Worm (Caenorhabditis elegans) whole organism, mixed stage, embryonic: Measurements from ENCODE around the gene spe-18.

ENCODE experiments used
- M03D4.4 ChIP-seq: sonication (generic microtip); optimal IDR thresholded peaks from 2 replicates; lab custom pipeline; 2017; ENCODE audit warnings: mild to moderate bottlenecking, missing genetic modification characterization, missing compliant biosample characterization
- ces-1 ChIP-seq: fragments of 150-350 bp; optimal IDR thresholded peaks from 2 replicates; lab custom pipeline; 2014; ENCODE audit warnings: missing biosample characterization, missing genetic modification reagents, missing genetic modification characterization
- ham-2 ChIP-seq: fragments of 200-800 bp; sonication (Bioruptor generic); optimal IDR thresholded peaks from 2 replicates; lab custom pipeline; 2018; ENCODE audit warnings: mild to moderate bottlenecking, missing genetic modification characterization, missing compliant biosample characterization
- lsy-2 ChIP-seq: fragments of 150-350 bp; optimal IDR thresholded peaks from 2 replicates; lab custom pipeline; 2014; ENCODE audit warnings: missing biosample characterization, missing genetic modification characterization
- mep-1 ChIP-seq: fragments of 150-350 bp; optimal IDR thresholded peaks from 2 replicates; lab custom pipeline; 2017; ENCODE audit warnings: missing biosample characterization, missing genetic modification reagents, missing genetic modification characterization, inconsistent platforms
- nhr-12 ChIP-seq: fragments of 150-350 bp; optimal IDR thresholded peaks from 2 replicates; lab custom pipeline; 2014; ENCODE audit warnings: missing biosample characterization, missing genetic modification characterization
- nhr-237 ChIP-seq: fragments of 150-350 bp; optimal IDR thresholded peaks from 2 replicates; lab custom pipeline; 2014; ENCODE audit warnings: missing biosample characterization, missing genetic modification characterization
- nhr-28 ChIP-seq: fragments of 150-350 bp; optimal IDR thresholded peaks from 2 replicates; lab custom pipeline; 2014; ENCODE audit warnings: missing biosample characterization, missing genetic modification characterization
- pha-4 ChIP-seq: fragments of 150-350 bp; optimal IDR thresholded peaks from 2 replicates; lab custom pipeline; 2018; ENCODE audit warnings: missing biosample characterization, missing genetic modification reagents, missing genetic modification characterization
- sem-2 ChIP-seq: fragments of 200-800 bp; sonication (Bioruptor generic); optimal IDR thresholded peaks from 2 replicates; lab custom pipeline; 2018; ENCODE audit warnings: mild to moderate bottlenecking, missing genetic modification characterization, missing compliant biosample characterization
- snpc-4 ChIP-seq: fragments of 150-350 bp; optimal IDR thresholded peaks from 2 replicates; lab custom pipeline; 2014; ENCODE audit warnings: missing biosample characterization, missing genetic modification characterization
- unc-62 ChIP-seq: fragments of 150-350 bp; optimal IDR thresholded peaks from 2 replicates; lab custom pipeline; 2014; ENCODE audit warnings: missing biosample characterization, missing genetic modification reagents, missing genetic modification characterization
- ztf-11 ChIP-seq: fragments of 150-350 bp; optimal IDR thresholded peaks from 2 replicates; lab custom pipeline; 2014; ENCODE audit warnings: missing biosample characterization, missing genetic modification characterization

DNA sequence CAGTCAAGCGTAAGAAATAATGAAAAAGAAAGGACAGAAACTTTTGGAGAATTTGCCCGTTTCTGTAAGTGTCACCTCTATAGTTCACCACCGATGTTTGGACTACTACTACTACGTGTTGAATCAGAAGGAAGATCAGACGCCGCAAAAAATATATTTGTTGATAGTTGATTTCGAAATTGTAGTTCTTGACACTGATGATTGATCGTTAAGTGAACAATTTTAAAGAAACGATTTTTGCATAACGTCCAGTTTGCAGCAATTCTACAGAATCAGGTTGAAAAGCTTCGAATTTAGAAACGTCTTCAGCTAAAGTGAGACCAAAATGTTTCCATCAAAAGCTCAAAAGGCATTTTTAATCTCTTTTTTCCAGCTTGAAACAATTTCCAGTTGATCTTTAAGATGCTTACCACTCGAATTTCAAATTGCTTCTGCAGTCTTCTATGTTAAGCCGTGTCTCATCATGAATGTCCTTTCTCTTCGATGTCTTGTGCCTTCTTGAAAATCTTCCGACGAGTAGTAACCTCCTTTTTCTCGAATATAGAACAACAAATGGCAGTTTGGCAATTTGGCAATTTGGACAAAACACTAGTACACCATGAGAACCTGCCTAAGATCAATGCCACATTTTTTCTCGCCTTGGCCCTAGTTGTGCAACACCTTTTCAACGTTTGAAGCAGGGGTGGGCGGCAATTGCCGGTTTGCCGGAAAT is 42.7 kb upstream of the spe-18 start:
- no peak for TF ChIP-seq M03D4.4
- no peak for TF ChIP-seq pha-4 (tag; lab: Kevin White, UChicago)
- no peak for TF ChIP-seq ztf-11 (tag; lab: Kevin White, UChicago)
- no peak for TF ChIP-seq ham-2
- no peak for TF ChIP-seq nhr-12
- TF ChIP-seq snpc-4 (tag; lab: Kevin White, UChicago) = no peak
- TF ChIP-seq unc-62 (GFP tag; lab: Kevin White, UChicago) = no peak
- TF ChIP-seq mep-1 (tag; lab: Kevin White, UChicago) = no peak
- no peak for TF ChIP-seq nhr-237 (tag; lab: Kevin White, UChicago)
- no peak for TF ChIP-seq sem-2 (GFP tag; lab: Kevin White, UChicago)
- no peak for TF ChIP-seq nhr-28 (tag; lab: Kevin White, UChicago)
- TF ChIP-seq lsy-2 (tag; lab: Kevin White, UChicago) = no peak
- no peak for TF ChIP-seq ces-1 (GFP tag; lab: Kevin White, UChicago)
